Fruit fly (Drosophila melanogaster): Measurements from ENCODE around the gene nod.

nod gene

DNA sequence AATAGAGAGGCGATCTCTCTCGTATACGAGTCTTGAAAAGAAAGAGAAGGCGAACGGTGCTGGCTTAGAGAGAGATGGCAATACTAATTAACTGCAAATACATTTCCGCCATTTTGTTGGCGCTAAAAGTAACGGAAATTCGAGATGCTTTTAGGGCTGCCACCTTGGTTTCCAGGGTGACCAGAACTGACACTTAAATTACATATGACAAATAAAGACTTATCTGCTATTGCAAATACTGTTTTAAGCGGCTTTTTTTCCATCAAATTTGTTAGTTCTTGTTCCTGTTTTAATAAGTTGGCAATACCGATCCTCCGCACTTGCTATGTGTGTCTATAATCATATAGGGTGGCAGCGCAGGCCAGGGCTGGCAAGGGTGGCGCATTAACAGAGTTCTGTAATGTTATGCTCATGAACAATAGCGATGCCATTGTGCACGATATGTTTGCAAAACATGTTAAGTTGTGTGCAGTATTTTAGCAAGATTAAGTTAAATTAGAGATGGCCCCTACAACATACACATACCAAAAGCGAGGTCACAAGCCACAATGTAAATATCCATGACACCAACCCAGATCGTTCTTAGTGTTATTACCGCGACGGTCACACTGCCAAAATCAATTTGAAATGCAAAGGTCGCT is at the start of gene nod (continued):
- peak; percentile 39 for TF ChIP-seq CG11762 (GFP tag; optimal IDR thresholded peaks at IDR 0.05; ENCODE audit: insufficient read depth)
- no peak for TF ChIP-seq CG32006 (GFP tag; optimal IDR thresholded peaks at IDR 0.05)
- TF ChIP-seq salr (GFP tag; optimal IDR thresholded peaks at IDR 0.05) = no peak
- peak; percentile 63 for TF ChIP-seq acj6 (GFP tag; optimal IDR thresholded peaks at IDR 0.05)
- TF ChIP-seq topi (GFP tag; optimal IDR thresholded peaks at IDR 0.05) = peak; percentile 68
- peak; percentile 55 for TF ChIP-seq CG34406 (GFP tag; optimal IDR thresholded peaks at IDR 0.05)
- TF ChIP-seq OdsH (GFP tag; optimal IDR thresholded peaks at IDR 0.05) = peak; percentile 69
- peak; percentile 46 for TF ChIP-seq fkh (GFP tag; optimal IDR thresholded peaks at IDR 0.05)

DNA sequence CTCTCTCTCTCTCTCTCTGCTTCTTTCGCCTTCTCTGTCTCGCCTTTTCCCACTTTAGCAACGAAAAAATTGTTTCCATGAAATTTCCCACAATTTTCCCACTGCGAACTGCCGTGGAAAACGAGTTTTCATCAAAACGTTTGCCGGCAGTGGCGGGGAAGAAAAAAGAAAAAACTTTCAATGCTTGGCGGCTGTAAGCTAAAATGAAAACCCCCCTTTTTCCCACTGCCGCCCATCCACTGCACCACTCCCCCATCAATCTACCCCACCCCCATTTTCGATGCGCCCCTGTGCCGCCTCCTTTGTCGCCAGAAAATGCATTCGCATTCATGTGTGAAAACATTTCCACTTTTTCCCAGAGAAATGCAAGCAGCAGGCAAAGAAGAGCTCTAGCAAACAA is 49.3 kb upstream of the nod start:
- peak; percentile 64; the same call in 2 of the 3 replicates for TF ChIP-seq CG6163 (GFP tag; IDR thresholded peaks at IDR 0.05)
- peak; percentile 84 for TF ChIP-seq eg (GFP tag; IDR thresholded peaks at IDR 0.05)
- TF ChIP-seq Lpt (GFP tag; optimal IDR thresholded peaks at IDR 0.05) = peak; percentile 60
- TF ChIP-seq CG6276 (GFP tag; optimal IDR thresholded peaks at IDR 0.05) = peak; percentile 76
- TF ChIP-seq OdsH (GFP tag; optimal IDR thresholded peaks at IDR 0.05) = peak; percentile 0
- TF ChIP-seq CG4318 (GFP tag; optimal IDR thresholded peaks at IDR 0.05) = peak; percentile 26
- TF ChIP-seq CG3919 (GFP tag; optimal IDR thresholded peaks at IDR 0.05) = no peak
- peak; percentile 81 for TF ChIP-seq CG15336 (GFP tag; IDR thresholded peaks at IDR 0.05)
- 0 out of 2 replicates have a peak, but pooled peaks have one; percentile 54 for TF ChIP-seq Gug (GFP tag; IDR thresholded peaks at IDR 0.05)
- no peak for TF ChIP-seq CG6808 (GFP tag; optimal IDR thresholded peaks at IDR 0.05)
- TF ChIP-seq CG32006 (GFP tag; optimal IDR thresholded peaks at IDR 0.05) = peak; percentile 69
- peak in 1 of 2 experiments; percentile 25 for TF ChIP-seq salr (GFP tag; optimal IDR thresholded peaks at IDR 0.05)
- TF ChIP-seq dac (GFP tag; optimal IDR thresholded peaks at IDR 0.05) = peak; percentile 60
- TF ChIP-seq pdm3 (GFP tag; optimal IDR thresholded peaks at IDR 0.05) = no peak
- no peak for TF ChIP-seq Met (GFP tag; optimal IDR thresholded peaks at IDR 0.05)
- TF ChIP-seq spab (GFP tag; optimal IDR thresholded peaks at IDR 0.05) = no peak
- peak; percentile 64; the same call in 2 of the 3 replicates for TF ChIP-seq CG8119 (GFP tag; IDR thresholded peaks at IDR 0.05)

dm6 chrX:11542502-11542901 is 38.1 kb upstream of the nod start:
- TF ChIP-seq Hr39 (GFP tag; optimal IDR thresholded peaks at IDR 0.05) (peak; percentile 19), Blimp-1 (GFP tag; optimal IDR thresholded peaks at IDR 0.05) (no peak), svp (GFP tag) (no peak), Lpt (GFP tag; optimal IDR thresholded peaks at IDR 0.05) (peak; percentile 1), Sox102F (GFP tag; optimal IDR thresholded peaks at IDR 0.05) (no peak), CG34406 (GFP tag; optimal IDR thresholded peaks at IDR 0.05) (peak; percentile 54), esn (GFP tag; optimal IDR thresholded peaks at IDR 0.05) (no peak), CG15336 (GFP tag; IDR thresholded peaks at IDR 0.05) (no peak), net (GFP tag; optimal IDR thresholded peaks at IDR 0.05) (no peak), CG10631 (GFP tag; optimal IDR thresholded peaks at IDR 0.05) (peak; percentile 42), CG1621 (tag; optimal IDR thresholded peaks at IDR 0.05) (no peak), vri (GFP tag; optimal IDR thresholded peaks at IDR 0.05) (no peak), Ets21C (GFP tag; optimal IDR thresholded peaks at IDR 0.05) (no peak), salr (GFP tag; optimal IDR thresholded peaks at IDR 0.05) (peak in 1 of 2 experiments; percentile 28), CG11762 (GFP tag; optimal IDR thresholded peaks at IDR 0.05; ENCODE audit: insufficient read depth) (peak; percentile 7), CG6276 (GFP tag; optimal IDR thresholded peaks at IDR 0.05) (peak; percentile 10), CG3032 (tag; optimal IDR thresholded peaks at IDR 0.05) (peak; percentile 40), Sox15 (GFP tag; optimal IDR thresholded peaks at IDR 0.05) (no peak), cyc (GFP tag; optimal IDR thresholded peaks at IDR 0.05) (no peak), Eip75B (GFP tag; optimal IDR thresholded peaks at IDR 0.05) (no peak), ss (GFP tag; optimal IDR thresholded peaks at IDR 0.05) (peak; percentile 4 to 52), Met (GFP tag; optimal IDR thresholded peaks at IDR 0.05) (no peak), CG16779 (tag; optimal IDR thresholded peaks at IDR 0.05) (peak; percentile 13), CG10669 (GFP tag; optimal IDR thresholded peaks at IDR 0.05) (peak; percentile 47), CG11294 (GFP tag; IDR thresholded peaks at IDR 0.05) (no peak), dsx (GFP tag; optimal IDR thresholded peaks at IDR 0.05; ENCODE audit: poor library complexity, severe bottlenecking) (peak; percentile 36), fd59A (GFP tag; optimal IDR thresholded peaks at IDR 0.05) (no peak), CG9139 (GFP tag; optimal IDR thresholded peaks at IDR 0.05) (no peak), fd85E (GFP tag; optimal IDR thresholded peaks at IDR 0.05) (no peak), CG3919 (GFP tag; optimal IDR thresholded peaks at IDR 0.05) (peak; percentile 20), achi (GFP tag; optimal IDR thresholded peaks at IDR 0.05) (peak; percentile 52), CG6163 (GFP tag; IDR thresholded peaks at IDR 0.05) (0 out of 3 replicates have a peak, but pooled peaks have one; percentile 8), CG32006 (GFP tag; optimal IDR thresholded peaks at IDR 0.05) (peak; percentile 56)

All from whole organism, prepupa.